Worm (Caenorhabditis elegans) whole organism, L4 larva: ENCODE data around the gene F59E11.7.

Source experiments
- F44E2.7 ChIP-seq: fragments of 200-800 bp; sonication (Bioruptor generic); IDR thresholded peaks from 2 replicates; pipeline ENCODE4 v2.1.2; 2022; ENCODE audit warnings: missing genetic modification characterization, missing compliant biosample characterization
- aly-2 ChIP-seq: sonication (generic microtip); optimal IDR thresholded peaks from 2 replicates; lab custom pipeline; 2018; ENCODE audit warnings: missing biosample characterization, missing genetic modification characterization
- ceh-82 ChIP-seq: sonication (generic microtip); optimal IDR thresholded peaks from 2 replicates; lab custom pipeline; 2017; ENCODE audit warnings: missing biosample characterization, missing genetic modification characterization
- snpc-1.2 ChIP-seq: fragments of 200-800 bp; sonication (Bioruptor generic); IDR thresholded peaks from 2 replicates; pipeline ENCODE4 v1.3.6; 2022; ENCODE audit warnings: missing genetic modification reagents, missing genetic modification characterization, missing compliant biosample characterization
- snpc-4 ChIP-seq: fragments of 150-350 bp; optimal IDR thresholded peaks from 2 replicates; lab custom pipeline; 2014; ENCODE audit warnings: missing biosample characterization, missing genetic modification characterization

ce11 chrV:8991679-8992078 is 1.6 kb downstream of the F59E11.7 start, which contains the start of gene F59E11.6:
- TF ChIP-seq F44E2.7 (GFP tag; lab: Robert Waterston, UW) (no peak), ceh-82 (tag; lab: Kevin White, UChicago) (no peak), snpc-1.2 (GFP tag; lab: Robert Waterston, UW) (no peak), snpc-4 (tag; lab: Kevin White, UChicago) (no peak), aly-2 (no peak)
